Fruit fly (Drosophila melanogaster) whole organism, embryonic: Measurements from ENCODE around the gene Pfdn2.

Experiments used
- Abd-B ChIP-seq: fragments of 200-800 bp; sonication (Bioruptor generic); optimal IDR thresholded peaks from 2 replicates; lab custom pipeline; 2018; ENCODE audit warnings: missing biosample characterization, mild to moderate bottlenecking, missing genetic modification characterization, moderate library complexity
- Asciz ChIP-seq: fragments of 200-800 bp; sonication (Bioruptor generic); optimal IDR thresholded peaks from 2 replicates; lab custom pipeline; 2017; ENCODE audit warnings: missing biosample characterization, mild to moderate bottlenecking, missing genetic modification characterization, missing genetic modification reagents
- CG10543 ChIP-seq: fragments of 200-800 bp; sonication (Bioruptor generic); optimal IDR thresholded peaks from 3 replicates; lab custom pipeline; 2017; ENCODE audit warnings: missing biosample characterization, mild to moderate bottlenecking, missing genetic modification characterization, moderate library complexity
- CG11456 ChIP-seq: fragments of 200-800 bp; sonication (Bioruptor generic); IDR thresholded peaks from 3 replicates; pipeline ENCODE4 v1.3.6; 2022; ENCODE audit warnings: missing biosample characterization, missing genetic modification characterization
- CG12155 ChIP-seq: fragments of 200-800 bp; sonication (Bioruptor generic); optimal IDR thresholded peaks from 3 replicates; lab custom pipeline; 2016; ENCODE audit warnings: missing biosample characterization, missing genetic modification characterization
- CG12942 ChIP-seq: fragments of 200-800 bp; sonication (Bioruptor generic); optimal IDR thresholded peaks from 3 replicates; lab custom pipeline; 2016; ENCODE audit warnings: missing biosample characterization, missing genetic modification characterization
- CG13123 ChIP-seq: fragments of 200-800 bp; sonication (Bioruptor generic); optimal IDR thresholded peaks from 2 replicates; lab custom pipeline; 2016; ENCODE audit warnings: missing biosample characterization, missing genetic modification characterization
- CG13296 ChIP-seq: fragments of 200-800 bp; sonication (Bioruptor generic); optimal IDR thresholded peaks from 3 replicates; lab custom pipeline; 2018; ENCODE audit warnings: missing biosample characterization, mild to moderate bottlenecking, missing genetic modification characterization
- CG15479 ChIP-seq: fragments of 200-800 bp; sonication (Bioruptor generic); optimal IDR thresholded peaks from 3 replicates; lab custom pipeline; 2019; ENCODE audit warnings: missing biosample characterization, mild to moderate bottlenecking, missing genetic modification characterization, moderate library complexity
- CG1602 ChIP-seq: fragments of 200-800 bp; sonication (Bioruptor generic); optimal IDR thresholded peaks from 3 replicates; lab custom pipeline; 2016; ENCODE audit warnings: missing biosample characterization, missing genetic modification characterization
- CG17186 ChIP-seq: fragments of 200-800 bp; sonication (Bioruptor generic); optimal IDR thresholded peaks from 3 replicates; lab custom pipeline; 2017; ENCODE audit warnings: missing biosample characterization, missing genetic modification reagents, missing genetic modification characterization
- CG18764 ChIP-seq: fragments of 200-800 bp; sonication (Bioruptor generic); optimal IDR thresholded peaks from 3 replicates; lab custom pipeline; 2016; ENCODE audit warnings: missing biosample characterization, missing genetic modification characterization
- CG2129 ChIP-seq: fragments of 200-800 bp; sonication (Bioruptor generic); IDR thresholded peaks from 2 replicates; pipeline ENCODE4 v1.3.6; 2022; ENCODE audit warnings: missing biosample characterization, missing genetic modification characterization; ENCODE audit not compliant: partially characterized antibody
- CG2199 ChIP-seq: fragments of 200-800 bp; sonication (Bioruptor generic); IDR thresholded peaks from 3 replicates; pipeline ENCODE4 v1.3.6; 2022; ENCODE audit warnings: missing biosample characterization, missing genetic modification characterization
- CG30431 ChIP-seq: fragments of 200-800 bp; sonication (Bioruptor generic); optimal IDR thresholded peaks from 2 replicates; lab custom pipeline; 2017; ENCODE audit warnings: missing biosample characterization, missing genetic modification characterization
- CG31388 ChIP-seq: fragments of 200-800 bp; sonication (Bioruptor generic); optimal IDR thresholded peaks from 2 replicates; lab custom pipeline; 2016; ENCODE audit warnings: missing biosample characterization, missing genetic modification characterization
- CG3163 ChIP-seq: fragments of 200-800 bp; sonication (Bioruptor generic); optimal IDR thresholded peaks from 3 replicates; lab custom pipeline; 2016; ENCODE audit warnings: missing biosample characterization, missing genetic modification characterization
- CG34376 ChIP-seq: fragments of 200-800 bp; sonication (Bioruptor generic); optimal IDR thresholded peaks from 2 replicates; lab custom pipeline; 2018; ENCODE audit warnings: missing biosample characterization, mild to moderate bottlenecking, missing genetic modification characterization
- CG42726 ChIP-seq: fragments of 200-800 bp; sonication (Bioruptor generic); IDR thresholded peaks from 2 replicates; pipeline ENCODE4 v1.3.6; 2022; ENCODE audit warnings: missing biosample characterization, missing genetic modification characterization; ENCODE audit not compliant: partially characterized antibody
- CG4854 ChIP-seq: fragments of 200-800 bp; sonication (Bioruptor generic); optimal IDR thresholded peaks from 2 replicates; lab custom pipeline; 2016; ENCODE audit warnings: missing biosample characterization, missing genetic modification characterization, inconsistent platforms
- CG6689 ChIP-seq: fragments of 200-800 bp; sonication (Bioruptor generic); IDR thresholded peaks from 2 replicates; pipeline ENCODE4 v1.3.6; 2022; ENCODE audit warnings: missing biosample characterization, missing genetic modification characterization
- CG8290 ChIP-seq, 3 experiments: fragments of 200-800 bp; sonication (Bioruptor generic); optimal IDR thresholded peaks; 2 replicates each; lab custom pipeline; 2016 to 2019; ENCODE audit warnings: missing biosample characterization in 3 of 3, missing genetic modification characterization in 3 of 3, mild to moderate bottlenecking in 2 of 3, moderate library complexity in 1 of 3
- CG8388 ChIP-seq: fragments of 200-800 bp; sonication (Bioruptor generic); optimal IDR thresholded peaks from 2 replicates; lab custom pipeline; 2019; ENCODE audit warnings: missing biosample characterization, mild to moderate bottlenecking, missing genetic modification characterization, moderate library complexity
- CG9932 ChIP-seq: fragments of 200-800 bp; sonication (Bioruptor generic); IDR thresholded peaks from 2 replicates; pipeline ENCODE4 v1.3.6; 2022; ENCODE audit warnings: missing biosample characterization, missing genetic modification characterization
- CTCF ChIP-seq: fragments of 200-800 bp; sonication (Bioruptor generic); optimal IDR thresholded peaks from 2 replicates; lab custom pipeline; 2017; ENCODE audit warnings: missing biosample characterization, mild to moderate bottlenecking, missing genetic modification characterization, moderate library complexity
- HLHmδ ChIP-seq: fragments of 200-800 bp; sonication (Bioruptor generic); optimal IDR thresholded peaks from 2 replicates; lab custom pipeline; 2018; ENCODE audit warnings: missing biosample characterization, mild to moderate bottlenecking, missing genetic modification characterization, moderate library complexity
- Hr3 ChIP-seq: fragments of 200-800 bp; sonication (Bioruptor generic); optimal IDR thresholded peaks from 3 replicates; lab custom pipeline; 2016; ENCODE audit warnings: missing biosample characterization, missing genetic modification characterization
- NC2β ChIP-seq: fragments of 200-800 bp; sonication (Bioruptor generic); optimal IDR thresholded peaks from 2 replicates; lab custom pipeline; 2016; ENCODE audit warnings: missing biosample characterization, missing genetic modification characterization
- PHDP ChIP-seq: fragments of 200-800 bp; sonication (Bioruptor generic); optimal IDR thresholded peaks from 3 replicates; lab custom pipeline; 2018; ENCODE audit warnings: missing biosample characterization, mild to moderate bottlenecking, missing genetic modification characterization, moderate library complexity
- Pdp1 ChIP-seq, 2 experiments: fragments of 200-800 bp; sonication (Bioruptor generic); optimal IDR thresholded peaks; 3 replicates each; lab custom pipeline; 2016; ENCODE audit warnings: missing biosample characterization in 2 of 2, missing genetic modification characterization in 2 of 2, mild to moderate bottlenecking in 1 of 2, moderate library complexity in 1 of 2
- ash1 ChIP-seq: fragments of 200-800 bp; sonication (Bioruptor generic); optimal IDR thresholded peaks from 2 replicates; lab custom pipeline; 2018; ENCODE audit warnings: missing biosample characterization, mild to moderate bottlenecking, missing genetic modification characterization
- bcd ChIP-seq: fragments of 200-800 bp; sonication (Bioruptor generic); optimal IDR thresholded peaks from 2 replicates; lab custom pipeline; 2017; ENCODE audit warnings: missing biosample characterization, mild to moderate bottlenecking, missing genetic modification characterization
- chinmo ChIP-seq: fragments of 200-800 bp; sonication (Bioruptor generic); IDR thresholded peaks from 4 replicates; pipeline ENCODE4 v1.3.6; 2022; ENCODE audit warnings: missing biosample characterization, missing genetic modification characterization; ENCODE audit not compliant: partially characterized antibody
- crc ChIP-seq: fragments of 200-800 bp; sonication (Bioruptor generic); optimal IDR thresholded peaks from 2 replicates; lab custom pipeline; 2016; ENCODE audit warnings: missing biosample characterization, missing genetic modification characterization
- croc ChIP-seq: fragments of 200-800 bp; sonication (Bioruptor generic); conservative IDR thresholded peaks from 3 replicates; pipeline ENCODE4 v1.3.6; 2022; ENCODE audit warnings: missing biosample characterization, missing genetic modification characterization
- crol ChIP-seq: fragments of 200-800 bp; sonication (Bioruptor generic); IDR thresholded peaks from 2 replicates; pipeline ENCODE4 v1.3.6; 2022; ENCODE audit warnings: missing biosample characterization, missing genetic modification characterization
- dan ChIP-seq: fragments of 200-800 bp; sonication (Bioruptor generic); IDR thresholded peaks from 2 replicates; pipeline ENCODE4 v1.3.6; 2022; ENCODE audit warnings: missing biosample characterization, missing genetic modification characterization
- dimm ChIP-seq: fragments of 200-800 bp; sonication (Bioruptor generic); IDR thresholded peaks from 2 replicates; pipeline ENCODE4 v1.3.6; 2022; ENCODE audit warnings: missing biosample characterization, missing genetic modification characterization
- disco-r ChIP-seq: fragments of 200-800 bp; sonication (Bioruptor generic); optimal IDR thresholded peaks from 2 replicates; lab custom pipeline; 2016; ENCODE audit warnings: missing biosample characterization, missing genetic modification characterization
- eve ChIP-seq, 2 experiments: fragments of >200 bp; optimal IDR thresholded peaks; 2 replicates each; lab custom pipeline; 2017; ENCODE audit warnings: missing biosample characterization in 2 of 2, missing genetic modification characterization in 2 of 2
- gcm2 ChIP-seq: fragments of 200-800 bp; sonication (Bioruptor generic); optimal IDR thresholded peaks from 2 replicates; lab custom pipeline; 2016; ENCODE audit warnings: missing biosample characterization, missing genetic modification characterization
- gsb-n ChIP-seq: fragments of 200-800 bp; sonication (Bioruptor generic); optimal IDR thresholded peaks from 3 replicates; lab custom pipeline; 2018; ENCODE audit warnings: missing biosample characterization, mild to moderate bottlenecking, missing genetic modification characterization
- gt ChIP-seq: fragments of 200-800 bp; sonication (Bioruptor generic); IDR thresholded peaks from 2 replicates; pipeline ENCODE4 v1.3.6; 2022; ENCODE audit warnings: missing biosample characterization, missing genetic modification characterization
- lab ChIP-seq: fragments of 200-800 bp; sonication (Bioruptor generic); optimal IDR thresholded peaks from 3 replicates; lab custom pipeline; 2017; ENCODE audit warnings: missing biosample characterization, missing genetic modification characterization, mild to moderate bottlenecking, moderate library complexity, missing genetic modification reagents
- sens ChIP-seq: fragments of 200-800 bp; sonication (Bioruptor generic); peaks from one replicate; lab custom pipeline; 2016; ENCODE audit warnings: missing biosample characterization, missing genetic modification characterization
- sim ChIP-seq: fragments of 200-800 bp; sonication (Bioruptor generic); IDR thresholded peaks from 2 replicates; pipeline ENCODE4 v1.3.6; 2022; ENCODE audit warnings: missing biosample characterization, missing genetic modification characterization
- so ChIP-seq: fragments of 200-800 bp; sonication (Bioruptor generic); IDR thresholded peaks from 3 replicates; pipeline ENCODE4 v1.3.6; 2022; ENCODE audit warnings: missing biosample characterization, missing genetic modification characterization
- tna ChIP-seq: fragments of 200-800 bp; sonication (Bioruptor generic); IDR thresholded peaks from 2 replicates; pipeline ENCODE4 v1.3.6; 2022; ENCODE audit warnings: missing biosample characterization, missing genetic modification characterization; ENCODE audit not compliant: partially characterized antibody
- toy ChIP-seq: fragments of 200-800 bp; sonication (Bioruptor generic); IDR thresholded peaks from 2 replicates; pipeline ENCODE4 v1.3.6; 2022; ENCODE audit warnings: missing biosample characterization, missing genetic modification characterization
- ttk ChIP-seq: fragments of 200-800 bp; sonication (Bioruptor generic); IDR thresholded peaks from 2 replicates; pipeline ENCODE4 v2.1.2; 2022; ENCODE audit warnings: missing biosample characterization, missing genetic modification characterization
- unpg ChIP-seq: fragments of 200-800 bp; sonication (Bioruptor generic); optimal IDR thresholded peaks from 3 replicates; lab custom pipeline; 2018; ENCODE audit warnings: missing biosample characterization, mild to moderate bottlenecking, missing genetic modification characterization, moderate library complexity
- zfh1 ChIP-seq: fragments of 200-800 bp; sonication (Bioruptor generic); IDR thresholded peaks from 3 replicates; pipeline ENCODE4 v1.3.6; 2022; ENCODE audit warnings: missing biosample characterization, missing genetic modification characterization

The Pfdn2 gene

DNA sequence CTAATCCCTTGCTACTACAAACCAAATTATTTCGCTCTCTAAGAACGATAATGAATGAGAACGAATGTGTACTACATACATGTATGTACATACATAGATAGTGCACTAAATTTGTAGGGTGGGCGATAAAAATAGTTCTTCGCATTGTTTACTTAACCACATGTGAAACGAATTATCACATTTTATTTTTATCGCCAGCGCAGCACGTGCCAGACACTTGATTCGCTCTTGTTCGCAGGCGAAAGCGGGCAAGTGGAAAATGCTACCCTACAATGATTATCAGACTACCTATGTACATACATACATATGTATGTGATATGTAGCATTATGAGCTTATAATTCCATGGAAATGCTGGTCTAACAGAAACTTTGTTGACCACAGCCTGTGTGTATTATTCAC lies 11.6 kb upstream of the Pfdn2 start (continued):
- no peak for TF ChIP-seq CG17186 (GFP tag; lab: Kevin White, UChicago)
- TF ChIP-seq Abd-B (GFP tag; lab: Kevin White, UChicago), result no peak
- TF ChIP-seq sim, result no peak
- no peak for TF ChIP-seq CG18764 (GFP tag; lab: Kevin White, UChicago)
- no peak for TF ChIP-seq CG31388 (GFP tag; lab: Kevin White, UChicago)
- no peak for TF ChIP-seq CG12155 (GFP tag; lab: Kevin White, UChicago)
- TF ChIP-seq Hr3, result no peak
- TF ChIP-seq bcd, result no peak
- TF ChIP-seq CG30431 (GFP tag; lab: Kevin White, UChicago), result no peak
- TF ChIP-seq ttk, result no peak
- no peak for TF ChIP-seq CG13123 (GFP tag; lab: Kevin White, UChicago)
- no peak for TF ChIP-seq CG8290 (GFP tag; optimal IDR thresholded peaks at IDR 0.05; lab: Kevin White, UChicago)
- TF ChIP-seq CG8290 (tag; optimal IDR thresholded peaks at IDR 0.05; lab: Kevin White, UChicago), result peak in 1 of 2 experiments; percentile 53
- no peak for TF ChIP-seq CG4854 (GFP tag; lab: Kevin White, UChicago)
- no peak for TF ChIP-seq dan (GFP tag; lab: Robert Waterston, UW)
- TF ChIP-seq CG2129 (GFP tag; lab: Robert Waterston, UW), result no peak
- TF ChIP-seq disco-r (GFP tag; lab: Kevin White, UChicago), result no peak
- TF ChIP-seq CG1602 (GFP tag; lab: Kevin White, UChicago), result no peak
- no peak for TF ChIP-seq tna
- TF ChIP-seq NC2β (GFP tag; lab: Kevin White, UChicago), result no peak
- peak; percentile 28 for TF ChIP-seq lab (GFP tag; lab: Kevin White, UChicago)
- peak; percentile 48 for TF ChIP-seq CG15479 (GFP tag; lab: Kevin White, UChicago)
- TF ChIP-seq CG2199 (GFP tag; lab: Robert Waterston, UW), result 0 out of 3 replicates have a peak, but pooled peaks have one; percentile 23
- no peak for TF ChIP-seq CG3163 (GFP tag; lab: Kevin White, UChicago)
- TF ChIP-seq Pdp1 (GFP tag; optimal IDR thresholded peaks at IDR 0.05; lab: Kevin White, UChicago), result peak in 1 of 2 experiments; percentile 38
- TF ChIP-seq CG34376 (GFP tag; lab: Kevin White, UChicago), result peak; percentile 42
- TF ChIP-seq crol (GFP tag; lab: Robert Waterston, UW), result no peak
- peak in 1 of 2 experiments; percentile 26 for TF ChIP-seq eve (GFP tag; optimal IDR thresholded peaks at IDR 0.05; lab: Kevin White, UChicago)
- no peak for TF ChIP-seq gt (GFP tag; lab: Robert Waterston, UW)
- TF ChIP-seq Asciz (GFP tag; lab: Kevin White, UChicago), result peak; percentile 26
- TF ChIP-seq HLHmδ (GFP tag; lab: Kevin White, UChicago), result peak; percentile 28
- peak; percentile 20 for TF ChIP-seq gsb-n
- no peak for TF ChIP-seq CG9932 (GFP tag; lab: Robert Waterston, UW)
- TF ChIP-seq CG13296 (GFP tag; lab: Kevin White, UChicago), result peak; percentile 9
- no peak for TF ChIP-seq CG10543 (GFP tag; lab: Kevin White, UChicago)
- TF ChIP-seq CG11456 (GFP tag; lab: Robert Waterston, UW), result no peak
- TF ChIP-seq chinmo, result 0 out of 4 replicates have a peak, but pooled peaks have one; percentile 46
- peak; percentile 54; the same call in 1 of the 2 replicates for TF ChIP-seq CG6689 (GFP tag; lab: Robert Waterston, UW)
- TF ChIP-seq CG42726 (GFP tag; lab: Robert Waterston, UW), result no peak
- TF ChIP-seq zfh1, result no peak
- no peak for TF ChIP-seq dimm (GFP tag; lab: Robert Waterston, UW)
- TF ChIP-seq so (GFP tag; lab: Robert Waterston, UW), result 0 out of 3 replicates have a peak, but pooled peaks have one; percentile 31
- no peak for TF ChIP-seq CG12942 (GFP tag; lab: Kevin White, UChicago)
- TF ChIP-seq PHDP, result no peak
- TF ChIP-seq CTCF (GFP tag; lab: Kevin White, UChicago), result no peak
- no peak for TF ChIP-seq unpg (GFP tag; lab: Kevin White, UChicago)
- no peak for TF ChIP-seq gcm2 (GFP tag; lab: Kevin White, UChicago)
- no peak for TF ChIP-seq toy (GFP tag; lab: Robert Waterston, UW)
- no peak for TF ChIP-seq ash1 (GFP tag; lab: Kevin White, UChicago)
- TF ChIP-seq crc, result no peak
- TF ChIP-seq croc (GFP tag; lab: Robert Waterston, UW), result no peak
- peak; percentile 59 for TF ChIP-seq sens (GFP tag; lab: Kevin White, UChicago)
- no peak for TF ChIP-seq CG8388
